Worm (Caenorhabditis elegans): ENCODE measurements around the gene B0507.1.

DNA sequence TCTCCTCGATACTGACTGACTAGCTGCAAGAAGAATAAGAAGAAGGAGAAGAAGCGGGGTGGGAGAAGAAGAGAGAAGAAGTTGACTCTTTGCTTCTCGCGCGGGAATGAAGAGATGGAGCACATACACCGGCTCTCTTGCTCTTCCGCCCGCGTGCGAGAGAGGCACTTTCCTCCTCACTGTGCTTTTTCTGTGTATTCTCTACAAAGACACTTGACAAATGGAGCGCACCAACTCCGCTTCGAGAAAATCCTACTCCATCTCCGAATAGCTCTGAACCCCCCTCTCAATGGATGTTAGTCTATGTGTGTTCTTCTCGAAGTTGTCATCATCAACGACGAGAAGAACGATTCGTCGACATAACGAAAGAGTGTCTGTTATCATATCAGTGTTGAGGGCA, 8.1 kb downstream of the B0507.1 start:
- TF ChIP-seq ztf-4 (tag; optimal IDR thresholded peaks at IDR 0.05) (no peak), nhr-11 (tag; optimal IDR thresholded peaks at IDR 0.05) (no peak), ama-1 (optimal IDR thresholded peaks at IDR 0.05) (no peak), mml-1 (tag; optimal IDR thresholded peaks at IDR 0.05) (no peak), pha-4 (tag; optimal IDR thresholded peaks at IDR 0.05) (peak; percentile 46), ceh-9 (tag; optimal IDR thresholded peaks at IDR 0.05) (no peak)

All from whole organism, L3 larva.